Worm (Caenorhabditis elegans): ENCODE results near the gene Y41E3.13.

Gene Y41E3.13

ce11 chrIV:15013517-15014085 is 44.5 kb upstream of the Y41E3.13 start, which contains the start of gene Y41E3.7:
Gene Y41E3.7, plus strand, starts transcription at chrIV:15014035.
- no peak for TF ChIP-seq pha-2 (tag; optimal IDR thresholded peaks at IDR 0.05)

DNA sequence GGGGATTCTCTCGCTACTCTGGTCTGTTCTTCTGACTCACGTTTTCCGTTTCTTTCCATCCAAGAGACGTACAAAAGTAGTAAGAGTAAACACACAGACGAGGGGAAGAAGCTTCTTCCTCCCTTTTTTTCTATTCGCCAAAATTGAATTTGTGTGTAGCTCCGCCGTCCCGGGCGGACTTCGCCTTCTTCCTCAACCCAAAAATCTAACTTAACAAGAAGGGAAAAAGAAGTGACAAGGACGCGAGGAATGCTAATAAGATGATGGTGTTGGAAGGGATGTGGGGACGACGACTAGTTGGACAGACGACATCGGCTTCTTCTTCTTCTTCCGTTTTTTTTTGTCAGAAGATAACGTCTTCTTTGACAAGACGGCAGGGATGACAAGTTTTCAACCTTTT is 41.1 kb upstream of the Y41E3.13 start:
- no peak for TF ChIP-seq ceh-45 (GFP tag; IDR thresholded peaks at IDR 0.05)
- TF ChIP-seq fkh-10 (GFP tag; optimal IDR thresholded peaks at IDR 0.05), result peak; percentile 45
- peak; percentile 54 for TF ChIP-seq ceh-31 (tag; optimal IDR thresholded peaks at IDR 0.05)
- peak; percentile 99 for TF ChIP-seq unc-42 (tag; optimal IDR thresholded peaks at IDR 0.05)

- no peak for TF ChIP-seq tbx-7 (tag; optimal IDR thresholded peaks at IDR 0.05)
- TF ChIP-seq ceh-9 (tag; optimal IDR thresholded peaks at IDR 0.05), result no peak
- TF ChIP-seq ceh-14 (tag; optimal IDR thresholded peaks at IDR 0.05), result peak; percentile 51
- TF ChIP-seq syd-9 (tag; optimal IDR thresholded peaks at IDR 0.05), result no peak
- peak; percentile 75 for TF ChIP-seq unc-42 (tag; optimal IDR thresholded peaks at IDR 0.05)
- peak; percentile 38 for TF ChIP-seq ceh-31 (tag; optimal IDR thresholded peaks at IDR 0.05)
Measured at ce11 chrIV:15020958-15021357, 37.1 kb upstream of the Y41E3.13 start.

ce11 chrIV:15024426-15024825 is 33.7 kb upstream of the Y41E3.13 start:
- TF ChIP-seq ceh-22 (tag; optimal IDR thresholded peaks at IDR 0.05), result no peak
- no peak for TF ChIP-seq sdc-2 (tag; optimal IDR thresholded peaks at IDR 0.05)
- no peak for TF ChIP-seq ceh-48 (tag; optimal IDR thresholded peaks at IDR 0.05)
- no peak for TF ChIP-seq nhr-11 (tag; optimal IDR thresholded peaks at IDR 0.05)
- TF ChIP-seq che-1 (tag; optimal IDR thresholded peaks at IDR 0.05), result no peak
- no peak for TF ChIP-seq unc-42 (tag; optimal IDR thresholded peaks at IDR 0.05)
- TF ChIP-seq ref-2 (tag; optimal IDR thresholded peaks at IDR 0.05), result no peak
- no peak for TF ChIP-seq pha-2 (tag; optimal IDR thresholded peaks at IDR 0.05)
- no peak for TF ChIP-seq ceh-6 (GFP tag; optimal IDR thresholded peaks at IDR 0.05)
- TF ChIP-seq ets-4 (tag; optimal IDR thresholded peaks at IDR 0.05), result no peak
- no peak for TF ChIP-seq T23F11.4 (GFP tag; optimal IDR thresholded peaks at IDR 0.05)
- TF ChIP-seq elt-4 (tag; optimal IDR thresholded peaks at IDR 0.05), result no peak
- TF ChIP-seq hlh-8 (tag; optimal IDR thresholded peaks at IDR 0.05), result no peak
- TF ChIP-seq dmd-4 (tag; optimal IDR thresholded peaks at IDR 0.05; ENCODE audit: borderline replicate concordance), result no peak
- no peak for TF ChIP-seq ahr-1 (tag; optimal IDR thresholded peaks at IDR 0.05)

DNA sequence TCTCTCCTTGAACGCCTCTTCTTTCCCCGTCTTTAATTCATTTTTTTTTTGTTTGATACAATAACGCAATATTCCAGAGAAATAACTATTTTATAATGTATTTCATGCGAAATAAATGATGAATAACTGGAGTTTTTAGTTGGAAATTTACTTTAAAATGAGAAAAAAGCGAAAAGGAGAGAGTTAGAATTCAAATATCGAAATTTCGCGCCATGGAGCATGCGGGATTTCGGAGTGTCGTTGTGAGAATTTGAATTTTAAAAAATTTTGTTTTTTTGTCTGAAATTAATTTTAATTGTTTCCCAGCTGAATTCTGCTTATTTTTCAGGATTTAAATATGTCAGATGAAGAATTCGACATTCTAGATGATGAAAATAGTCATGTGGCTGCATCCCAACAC is 32.7 kb upstream of the Y41E3.13 start, which contains the start of gene fcd-2:
TSS of gene fcd-2 (plus strand) at position 327 of the 400 bp plus-strand sequence.
- TF ChIP-seq pha-2 (tag; optimal IDR thresholded peaks at IDR 0.05) (peak; percentile 18), nfya-1 (tag; optimal IDR thresholded peaks at IDR 0.05) (peak; percentile 39), elt-2 (tag; optimal IDR thresholded peaks at IDR 0.05) (peak; percentile 29), odd-2 (tag; optimal IDR thresholded peaks at IDR 0.05) (no peak)

DNA sequence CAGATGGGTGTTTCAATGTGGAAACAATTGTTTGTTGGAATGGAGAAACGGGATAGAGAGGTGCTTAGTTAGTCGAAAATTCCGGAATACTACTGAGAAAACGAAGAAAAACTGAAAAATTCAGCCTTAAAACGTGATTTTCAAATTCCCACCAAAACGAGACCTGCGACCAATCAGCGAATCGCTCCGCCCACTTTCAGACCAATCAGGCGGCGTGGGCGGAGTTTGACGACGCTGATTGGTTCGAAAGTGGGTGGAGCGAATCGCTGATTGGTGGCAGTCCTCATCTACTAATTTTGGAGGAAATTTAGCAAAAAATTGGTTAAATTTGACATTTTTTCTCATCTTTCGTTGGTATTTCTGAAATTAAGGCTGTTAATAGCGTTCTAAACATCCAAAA is 30.8 kb upstream of the Y41E3.13 start:
- no peak for TF ChIP-seq ceh-30 (tag; optimal IDR thresholded peaks at IDR 0.05)
- TF ChIP-seq nfya-1 (tag; optimal IDR thresholded peaks at IDR 0.05), result peak; percentile 97

- TF ChIP-seq ceh-6 (GFP tag; optimal IDR thresholded peaks at IDR 0.05) (no peak), tbx-2 (tag; optimal IDR thresholded peaks at IDR 0.05) (no peak), T23F11.4 (GFP tag; optimal IDR thresholded peaks at IDR 0.05) (no peak), nfya-1 (tag; optimal IDR thresholded peaks at IDR 0.05) (peak; percentile 85), unc-55 (GFP tag; optimal IDR thresholded peaks at IDR 0.05) (no peak), pros-1 (tag; optimal IDR thresholded peaks at IDR 0.05) (no peak)
Measured at ce11 chrIV:15027884-15028283, 30.2 kb upstream of the Y41E3.13 start.
